Worm (Caenorhabditis elegans): ENCODE measurements around the gene enu-3.6.

enu-3.6 gene

DNA sequence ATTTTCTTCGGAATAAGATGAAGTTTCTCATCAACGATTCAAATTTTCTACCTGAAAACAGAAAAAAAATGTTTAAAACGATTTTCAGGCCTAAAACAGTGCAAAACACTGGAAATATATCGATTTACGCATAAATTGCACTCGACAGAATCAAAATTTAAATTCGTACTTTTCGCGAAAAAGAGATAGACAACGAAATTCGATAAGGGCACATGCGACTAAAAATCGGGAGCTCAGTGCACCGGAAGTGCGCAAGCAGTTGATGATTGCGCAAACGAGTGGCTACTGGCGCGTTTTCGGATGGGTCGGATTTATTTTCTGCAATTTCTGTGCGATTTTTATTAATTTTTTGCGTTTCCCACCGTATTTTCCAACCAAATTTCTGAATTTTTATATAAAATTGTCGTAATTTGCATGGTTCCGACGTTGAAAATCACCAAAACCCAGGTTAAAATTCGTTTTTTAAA is 43.2 kb upstream of the enu-3.6 start, which contains the start of the genes Y39A1A.21 and Y39A1A.22:
Gene Y39A1A.21, minus strand, starts transcription at position 51 of the 467 bp plus-strand sequence.
Gene Y39A1A.22, minus strand, starts transcription at position 57 of the 467 bp plus-strand sequence.
- TF ChIP-seq ttx-3 (tag; optimal IDR thresholded peaks at IDR 0.05) (peak; percentile 5), rnt-1 (tag; optimal IDR thresholded peaks at IDR 0.05) (no peak), ama-1 (optimal IDR thresholded peaks at IDR 0.05) (no peak), tbx-2 (tag; optimal IDR thresholded peaks at IDR 0.05) (peak; percentile 63), che-1 (tag; optimal IDR thresholded peaks at IDR 0.05) (peak; percentile 30), unc-42 (tag; optimal IDR thresholded peaks at IDR 0.05) (peak; percentile 79), nhr-232 (tag; optimal IDR thresholded peaks at IDR 0.05) (no peak), ceh-48 (tag; optimal IDR thresholded peaks at IDR 0.05) (peak; percentile 56), gmeb-2 (tag; optimal IDR thresholded peaks at IDR 0.05) (peak; percentile 40), ceh-19 (GFP tag; optimal IDR thresholded peaks at IDR 0.05) (no peak), ceh-2 (tag; optimal IDR thresholded peaks at IDR 0.05) (no peak), hlh-15 (tag; optimal IDR thresholded peaks at IDR 0.05) (peak; percentile 12), C08G9.2 (tag; optimal IDR thresholded peaks at IDR 0.05) (peak; percentile 45), ceh-34 (tag; optimal IDR thresholded peaks at IDR 0.05) (peak; percentile 48), F13H6.1 (tag; optimal IDR thresholded peaks at IDR 0.05) (no peak), ceh-18 (tag; optimal IDR thresholded peaks at IDR 0.05) (peak; percentile 24), ceh-6 (GFP tag; optimal IDR thresholded peaks at IDR 0.05) (peak; percentile 9), dve-1 (tag; optimal IDR thresholded peaks at IDR 0.05) (peak; percentile 38), hlh-30 (tag; optimal IDR thresholded peaks at IDR 0.05; ENCODE audit: insufficient read depth) (peak; percentile 8), hlh-13 (GFP tag; optimal IDR thresholded peaks at IDR 0.05) (peak; percentile 8), pha-2 (tag; optimal IDR thresholded peaks at IDR 0.05) (no peak), ref-2 (tag; optimal IDR thresholded peaks at IDR 0.05) (peak; percentile 19), zip-5 (tag; optimal IDR thresholded peaks at IDR 0.05) (peak; percentile 8), mec-3 (tag; optimal IDR thresholded peaks at IDR 0.05; ENCODE audit: borderline replicate concordance) (no peak), ceh-14 (tag; optimal IDR thresholded peaks at IDR 0.05) (no peak), fkh-10 (GFP tag; optimal IDR thresholded peaks at IDR 0.05) (peak; percentile 70), lin-11 (tag; optimal IDR thresholded peaks at IDR 0.05) (no peak), nfya-1 (tag; optimal IDR thresholded peaks at IDR 0.05) (peak; percentile 80), elt-2 (tag; optimal IDR thresholded peaks at IDR 0.05) (peak; percentile 75), ztf-16 (tag; optimal IDR thresholded peaks at IDR 0.05) (peak; percentile 41), ceh-45 (GFP tag; IDR thresholded peaks at IDR 0.05) (no peak), K02D7.2 (tag; optimal IDR thresholded peaks at IDR 0.05) (peak; percentile 18), ceh-31 (tag; optimal IDR thresholded peaks at IDR 0.05) (peak; percentile 59), unc-86 (tag; optimal IDR thresholded peaks at IDR 0.05) (peak; percentile 32), odd-2 (tag; optimal IDR thresholded peaks at IDR 0.05) (no peak), sox-4 (tag; optimal IDR thresholded peaks at IDR 0.05) (no peak)

DNA sequence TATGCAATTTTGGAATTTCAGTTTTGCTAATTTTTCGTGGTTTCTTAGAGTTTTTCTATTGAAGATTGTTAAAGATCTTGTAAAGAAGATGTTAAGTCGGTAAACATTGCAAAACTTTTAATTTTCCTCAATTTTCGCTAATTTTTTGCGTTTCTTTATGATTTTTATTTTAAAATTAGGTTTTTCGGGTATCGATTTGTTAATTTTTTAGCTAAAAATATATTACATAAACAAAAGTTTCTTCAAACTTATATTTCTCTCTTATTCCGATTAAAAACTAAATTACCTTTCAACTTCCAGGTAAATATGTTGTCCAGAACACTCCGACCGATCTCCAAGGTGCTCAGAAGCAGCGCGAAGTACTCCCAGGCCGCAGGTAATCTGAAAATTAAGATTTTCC is 42.8 kb upstream of the enu-3.6 start, which contains the start of gene mrpl-12:
Gene mrpl-12, plus strand, starts transcription at position 301 of the 400 bp plus-strand sequence.
- no peak for TF ChIP-seq hlh-6 (tag; optimal IDR thresholded peaks at IDR 0.05)
- no peak for TF ChIP-seq lim-6 (tag; optimal IDR thresholded peaks at IDR 0.05)
- no peak for TF ChIP-seq tbx-7 (tag; optimal IDR thresholded peaks at IDR 0.05)
- no peak for TF ChIP-seq unc-3 (GFP tag; conservative IDR thresholded peaks at IDR 0.05)
- no peak for TF ChIP-seq unc-3 (tag; optimal IDR thresholded peaks at IDR 0.05)
- TF ChIP-seq ceh-31 (tag; optimal IDR thresholded peaks at IDR 0.05) = no peak
- TF ChIP-seq ceh-45 (GFP tag; IDR thresholded peaks at IDR 0.05) = no peak
- no peak for TF ChIP-seq syd-9 (tag; optimal IDR thresholded peaks at IDR 0.05)
- TF ChIP-seq pha-4 (tag; optimal IDR thresholded peaks at IDR 0.05) = no peak
- TF ChIP-seq hlh-8 (tag; optimal IDR thresholded peaks at IDR 0.05) = no peak
- TF ChIP-seq elt-4 (tag; optimal IDR thresholded peaks at IDR 0.05) = no peak
- no peak for TF ChIP-seq zip-5 (tag; optimal IDR thresholded peaks at IDR 0.05)
- TF ChIP-seq ceh-9 (tag; optimal IDR thresholded peaks at IDR 0.05) = no peak
- TF ChIP-seq mec-3 (tag; optimal IDR thresholded peaks at IDR 0.05; ENCODE audit: borderline replicate concordance) = no peak
- no peak for TF ChIP-seq ceh-24 (tag; optimal IDR thresholded peaks at IDR 0.05)

Measured in whole organism, late embryonic.